Fruit fly (Drosophila melanogaster): ENCODE data around the gene CG3939.

Gene CG3939

dm6 chrX:3136338-3137086, 38.3 kb upstream of the CG3939 start (continued):
- TF ChIP-seq ap (GFP tag; IDR thresholded peaks at IDR 0.05) (no peak), ssp (GFP tag; IDR thresholded peaks at IDR 0.05) (no peak), Sox102F (GFP tag; optimal IDR thresholded peaks at IDR 0.05) (no peak), CoRest (tag; optimal IDR thresholded peaks at IDR 0.05) (no peak), CG11085 (GFP tag; IDR thresholded peaks at IDR 0.05) (no peak), CG17361 (GFP tag; IDR thresholded peaks at IDR 0.05) (no peak), lov (optimal IDR thresholded peaks at IDR 0.05) (no peak), lov (GFP tag; IDR thresholded peaks at IDR 0.05) (0 out of 3 replicates have a peak, but pooled peaks have one; percentile 14), Oaz (GFP tag; IDR thresholded peaks at IDR 0.05) (no peak), CG30431 (GFP tag; optimal IDR thresholded peaks at IDR 0.05) (no peak), CG1603 (tag; optimal IDR thresholded peaks at IDR 0.05) (peak; percentile 34), dimm (GFP tag; IDR thresholded peaks at IDR 0.05) (no peak), CG18619 (GFP tag; optimal IDR thresholded peaks at IDR 0.05) (no peak), Ets65A (GFP tag) (no peak), CG18599 (GFP tag; optimal IDR thresholded peaks at IDR 0.05) (no peak), Hmr (GFP tag; optimal IDR thresholded peaks at IDR 0.05) (no peak), CG16779 (GFP tag; IDR thresholded peaks at IDR 0.05) (no peak), eyg (GFP tag; optimal IDR thresholded peaks at IDR 0.05) (no peak), Drgx (GFP tag; IDR thresholded peaks at IDR 0.05) (no peak), CG8089 (GFP tag; optimal IDR thresholded peaks at IDR 0.05) (peak; percentile 12), pum (GFP tag; optimal IDR thresholded peaks at IDR 0.05) (no peak), E2f2 (GFP tag; IDR thresholded peaks at IDR 0.05) (no peak), CG4854 (GFP tag; optimal IDR thresholded peaks at IDR 0.05) (no peak), zfh1 (GFP tag; IDR thresholded peaks at IDR 0.05) (peak; percentile 15; the same call in 1 of the 3 replicates), repo (GFP tag; optimal IDR thresholded peaks at IDR 0.05) (no peak), CG10959 (GFP tag; IDR thresholded peaks at IDR 0.05) (no peak), Eip74EF (GFP tag; optimal IDR thresholded peaks at IDR 0.05) (no peak), corto (GFP tag; optimal IDR thresholded peaks at IDR 0.05) (no peak), CG17612 (GFP tag; IDR thresholded peaks at IDR 0.05) (no peak), CG13123 (GFP tag; optimal IDR thresholded peaks at IDR 0.05) (peak; percentile 3), Hr39 (optimal IDR thresholded peaks at IDR 0.05) (no peak), CG15514 (GFP tag; optimal IDR thresholded peaks at IDR 0.05) (no peak), CG34422 (GFP tag; IDR thresholded peaks at IDR 0.05) (no peak), ind (GFP tag; optimal IDR thresholded peaks at IDR 0.05) (no peak), vfl (GFP tag; optimal IDR thresholded peaks at IDR 0.05) (no peak), Rfx (GFP tag; IDR thresholded peaks at IDR 0.05) (no peak), CG8290 (GFP tag; optimal IDR thresholded peaks at IDR 0.05) (peak; percentile 37), CG8290 (tag; optimal IDR thresholded peaks at IDR 0.05) (no peak), PHDP (tag; optimal IDR thresholded peaks at IDR 0.05) (no peak), hbn (GFP tag; IDR thresholded peaks at IDR 0.05; ENCODE audit: partially characterized antibody) (no peak), peb (GFP tag; IDR thresholded peaks at IDR 0.05) (no peak), Ravus (GFP tag; IDR thresholded peaks at IDR 0.05) (no peak), CG4424 (GFP tag; optimal IDR thresholded peaks at IDR 0.05) (peak; percentile 0), Lpt (GFP tag; optimal IDR thresholded peaks at IDR 0.05) (no peak), CG10654 (GFP tag; optimal IDR thresholded peaks at IDR 0.05) (no peak), sna (GFP tag; IDR thresholded peaks at IDR 0.05; ENCODE audit: partially characterized antibody) (no peak), kni (GFP tag; optimal IDR thresholded peaks at IDR 0.05) (peak; percentile 86), sug (tag; optimal IDR thresholded peaks at IDR 0.05) (no peak), CG18011 (GFP tag; optimal IDR thresholded peaks at IDR 0.05) (no peak), Dp (GFP tag; optimal IDR thresholded peaks at IDR 0.05) (no peak), Sry-δ (GFP tag; optimal IDR thresholded peaks at IDR 0.05) (no peak), CG7357 (GFP tag; IDR thresholded peaks at IDR 0.05) (no peak)
